Worm (Caenorhabditis elegans) whole organism, midembryonic: Measurements from ENCODE around the gene R07E5.6.

Source experiments
- T22C8.4 ChIP-seq: fragments of 200-800 bp; sonication (Bioruptor generic); IDR thresholded peaks from 2 replicates; pipeline ENCODE4 v1.3.6; 2022; ENCODE audit warnings: missing genetic modification characterization, missing compliant biosample characterization
- cog-1 ChIP-seq: sonication (generic microtip); optimal IDR thresholded peaks from 2 replicates; lab custom pipeline; 2016; ENCODE audit warnings: missing genetic modification characterization, missing compliant biosample characterization
- flt-1 ChIP-seq: fragments of 200-800 bp; sonication (Bioruptor generic); IDR thresholded peaks from 2 replicates; pipeline ENCODE4 v1.3.6; 2022; ENCODE audit warnings: missing genetic modification characterization, missing compliant biosample characterization
- klf-2 ChIP-seq: fragments of 200-800 bp; sonication (Bioruptor generic); conservative IDR thresholded peaks from 2 replicates; pipeline ENCODE4 v1.3.6; 2022; ENCODE audit warnings: missing genetic modification reagents, missing genetic modification characterization, missing compliant biosample characterization
- med-1 ChIP-seq: sonication (generic microtip); optimal IDR thresholded peaks from 2 replicates; lab custom pipeline; 2017; ENCODE audit warnings: missing genetic modification characterization, mild to moderate bottlenecking, missing compliant biosample characterization, antibody characterized with exemption, missing genetic modification reagents; ENCODE audit not compliant: insufficient read depth
- ref-1 ChIP-seq: fragments of 200-800 bp; sonication (Bioruptor generic); conservative IDR thresholded peaks from 2 replicates; pipeline ENCODE4 v1.3.6; 2022; ENCODE audit warnings: missing genetic modification reagents, missing genetic modification characterization, missing compliant biosample characterization
- tab-1 ChIP-seq: fragments of 200-800 bp; sonication (Bioruptor generic); IDR thresholded peaks from 2 replicates; pipeline ENCODE4 v1.3.6; 2022; ENCODE audit warnings: missing genetic modification characterization, missing compliant biosample characterization
- ztf-23 ChIP-seq: fragments of 200-800 bp; sonication (Bioruptor generic); IDR thresholded peaks from 2 replicates; pipeline ENCODE4 v1.3.6; 2022; ENCODE audit warnings: missing genetic modification reagents, missing genetic modification characterization, missing compliant biosample characterization
- ztf-29 ChIP-seq: fragments of 200-800 bp; sonication (Bioruptor generic); IDR thresholded peaks from 2 replicates; pipeline ENCODE4 v1.3.6; 2022; ENCODE audit warnings: missing genetic modification reagents, missing genetic modification characterization, missing compliant biosample characterization

Gene R07E5.6

DNA sequence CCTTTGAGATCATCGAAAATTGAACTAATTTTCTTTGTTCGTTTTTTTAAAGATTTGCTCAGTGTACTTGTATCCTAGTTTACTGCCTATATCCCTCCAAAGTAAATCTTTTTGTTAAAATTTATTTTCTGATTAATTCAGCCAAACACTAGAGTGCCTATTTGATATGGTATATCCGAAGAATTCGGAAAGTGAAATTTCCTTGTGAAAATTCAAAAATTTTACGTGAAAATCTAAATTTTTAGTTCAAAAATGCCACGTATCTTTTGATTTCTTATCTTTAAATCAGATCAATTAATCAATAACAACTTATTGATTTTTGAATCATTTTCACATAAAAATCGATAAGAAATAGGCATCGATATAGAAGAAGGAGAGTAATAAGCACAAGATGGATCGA lies at the start of gene R07E5.6:
TSS of gene R07E5.6 (plus strand) at position 301 of the 400 bp plus-strand sequence.
- TF ChIP-seq T22C8.4 (GFP tag; lab: Robert Waterston, UW) (no peak), flt-1 (GFP tag; lab: Robert Waterston, UW) (no peak), tab-1 (GFP tag; lab: Robert Waterston, UW) (no peak), med-1 (GFP tag; lab: Kevin White, UChicago) (no peak), klf-2 (GFP tag; lab: Robert Waterston, UW) (no peak), cog-1 (tag; lab: Kevin White, UChicago) (no peak), ztf-23 (no peak), ref-1 (no peak), ztf-29 (GFP tag; lab: Robert Waterston, UW) (no peak)

- no peak for TF ChIP-seq cog-1 (tag; lab: Kevin White, UChicago)
- TF ChIP-seq T22C8.4 (GFP tag; lab: Robert Waterston, UW) = no peak
- TF ChIP-seq ztf-23 = no peak
- TF ChIP-seq ref-1 = no peak
- TF ChIP-seq flt-1 (GFP tag; lab: Robert Waterston, UW) = no peak
- no peak for TF ChIP-seq med-1 (GFP tag; lab: Kevin White, UChicago)
- TF ChIP-seq klf-2 (GFP tag; lab: Robert Waterston, UW) = no peak
- TF ChIP-seq tab-1 (GFP tag; lab: Robert Waterston, UW) = no peak
- TF ChIP-seq ztf-29 (GFP tag; lab: Robert Waterston, UW) = no peak
These were observed 48.8 kb upstream of the R07E5.6 start, which contains the start of gene B0285.6 for ce11 chrIII:4349799-4350198. Gene B0285.6, plus strand, starts transcription at chrIII:4350099.

DNA sequence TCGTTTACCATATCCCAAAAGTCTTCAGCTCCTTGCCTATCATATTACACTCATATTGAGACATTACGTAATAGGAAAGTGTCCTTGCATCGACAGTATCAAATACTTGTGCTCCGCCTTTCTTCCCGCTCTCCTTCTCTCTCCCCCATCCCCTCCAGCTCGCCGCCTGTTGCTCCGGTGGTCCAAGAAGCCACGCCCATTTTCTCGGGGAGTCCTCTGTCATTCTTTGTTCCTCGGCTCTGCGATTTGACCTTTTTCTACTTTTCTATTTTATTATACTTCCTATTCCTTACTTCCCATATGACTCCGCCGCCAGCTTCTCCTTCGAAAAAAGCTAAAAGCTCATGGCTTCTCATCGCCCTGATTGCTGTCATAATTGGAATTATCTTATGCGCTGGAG lies 42.2 kb upstream of the R07E5.6 start, which contains the start of gene mnp-1:
TSS of gene mnp-1 (plus strand) at position 211 of the 400 bp plus-strand sequence.
- TF ChIP-seq flt-1 (GFP tag; lab: Robert Waterston, UW) (0 out of 2 replicates have a peak, but pooled peaks have one; percentile 44), ztf-29 (GFP tag; lab: Robert Waterston, UW) (no peak)

ce11 chrIII:4357438-4357837 lies 41.1 kb upstream of the R07E5.6 start:
- TF ChIP-seq ztf-23 (no peak), ref-1 (no peak), klf-2 (GFP tag; lab: Robert Waterston, UW) (no peak), T22C8.4 (GFP tag; lab: Robert Waterston, UW) (no peak), ztf-29 (GFP tag; lab: Robert Waterston, UW) (no peak), tab-1 (GFP tag; lab: Robert Waterston, UW) (no peak), cog-1 (tag; lab: Kevin White, UChicago) (no peak), flt-1 (GFP tag; lab: Robert Waterston, UW) (no peak), med-1 (GFP tag; lab: Kevin White, UChicago) (no peak)

DNA sequence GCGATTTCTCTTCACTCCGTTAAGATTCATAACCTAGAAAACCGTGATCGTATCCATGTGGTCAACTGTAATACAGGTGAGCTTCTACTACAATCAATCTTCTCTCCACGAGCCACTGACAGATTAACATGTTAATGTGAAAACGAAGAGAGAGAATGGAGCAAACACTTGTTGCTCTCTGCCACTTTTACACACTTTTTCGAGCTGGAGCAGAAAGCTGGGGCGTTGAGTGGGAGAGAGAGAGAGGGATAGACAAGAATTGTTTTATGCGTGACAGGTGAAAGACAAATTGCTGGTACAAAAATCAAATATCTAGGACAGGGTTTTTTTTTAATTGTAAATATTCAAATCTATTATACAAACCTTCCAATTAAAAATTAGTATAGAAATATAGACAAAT lies 40.2 kb upstream of the R07E5.6 start:
- no peak for TF ChIP-seq T22C8.4 (GFP tag; lab: Robert Waterston, UW)

DNA sequence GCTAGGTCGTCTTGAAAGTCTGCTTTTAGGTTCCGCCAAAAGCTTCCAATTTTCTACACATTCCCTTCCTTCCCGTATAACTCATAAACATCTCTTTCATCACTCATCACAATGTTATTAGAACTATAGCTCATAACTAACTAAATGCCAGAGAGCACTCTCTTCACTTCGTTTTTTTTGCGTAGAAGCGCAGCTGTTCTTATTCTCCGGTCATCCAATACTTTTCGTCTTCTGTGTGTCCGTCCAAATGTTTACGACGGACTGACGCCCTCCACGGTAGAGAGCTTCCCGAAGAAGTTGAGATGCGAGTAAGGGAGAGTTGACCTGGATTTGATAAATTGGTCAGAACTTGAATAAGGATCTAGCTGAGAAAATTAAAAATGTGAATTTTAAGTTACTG lies 39.4 kb upstream of the R07E5.6 start:
- no peak for TF ChIP-seq ztf-23
- TF ChIP-seq flt-1 (GFP tag; lab: Robert Waterston, UW) = no peak
- no peak for TF ChIP-seq ref-1

DNA sequence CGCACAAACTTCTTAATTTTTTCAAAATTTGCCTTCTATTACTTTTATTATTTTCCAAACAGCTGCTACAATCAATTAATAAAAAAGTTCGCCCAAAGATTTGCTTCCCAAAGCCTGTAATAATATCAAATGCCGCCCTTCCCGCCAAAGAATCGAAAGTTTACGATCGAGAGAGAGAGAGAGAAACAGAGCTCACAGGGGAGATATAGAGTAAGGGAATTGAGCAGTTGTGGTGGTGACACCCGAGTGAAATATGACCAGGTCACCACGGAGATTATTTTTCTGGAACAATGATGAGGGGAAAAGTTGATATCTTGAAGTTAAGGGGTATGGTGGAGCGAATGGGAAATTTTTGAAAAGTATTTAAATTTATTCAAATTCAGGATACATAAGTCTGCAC lies 38.7 kb upstream of the R07E5.6 start:
- no peak for TF ChIP-seq cog-1 (tag; lab: Kevin White, UChicago)
- TF ChIP-seq klf-2 (GFP tag; lab: Robert Waterston, UW) = no peak
- no peak for TF ChIP-seq ztf-23
- TF ChIP-seq flt-1 (GFP tag; lab: Robert Waterston, UW) = no peak
- no peak for TF ChIP-seq ref-1
- no peak for TF ChIP-seq med-1 (GFP tag; lab: Kevin White, UChicago)
- TF ChIP-seq T22C8.4 (GFP tag; lab: Robert Waterston, UW) = no peak
- no peak for TF ChIP-seq ztf-29 (GFP tag; lab: Robert Waterston, UW)
- TF ChIP-seq tab-1 (GFP tag; lab: Robert Waterston, UW) = no peak

- 0 out of 2 replicates have a peak, but pooled peaks have one; percentile 6 for TF ChIP-seq flt-1 (GFP tag; lab: Robert Waterston, UW)
- no peak for TF ChIP-seq cog-1 (tag; lab: Kevin White, UChicago)
These were observed 36.2 kb upstream of the R07E5.6 start for ce11 chrIII:4362332-4362731.

DNA sequence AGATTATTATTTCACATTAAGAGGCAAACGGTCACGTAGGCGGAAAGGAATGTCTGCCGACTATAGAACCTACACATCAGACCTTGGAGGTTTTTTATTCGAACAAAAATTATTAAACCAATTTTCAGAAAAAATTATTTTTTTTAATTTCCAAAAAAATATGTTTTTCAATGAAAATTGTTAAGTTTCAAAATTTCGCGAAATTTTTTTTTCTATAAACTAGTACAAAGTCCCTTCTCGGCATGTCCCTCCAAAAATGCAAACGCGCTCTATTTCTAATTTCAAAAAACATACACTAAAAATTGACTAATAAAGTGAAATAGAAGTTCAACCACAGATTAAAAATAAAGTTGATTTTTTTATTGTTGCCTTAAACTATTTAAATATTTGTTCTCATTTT lies 33.6 kb upstream of the R07E5.6 start, which contains the start of gene ckb-1:
TSS of gene ckb-1 (plus strand) at position 301 of the 400 bp plus-strand sequence.
- TF ChIP-seq ztf-29 (GFP tag; lab: Robert Waterston, UW) = no peak
- no peak for TF ChIP-seq T22C8.4 (GFP tag; lab: Robert Waterston, UW)
- TF ChIP-seq tab-1 (GFP tag; lab: Robert Waterston, UW) = no peak
- TF ChIP-seq ztf-23 = no peak
- no peak for TF ChIP-seq flt-1 (GFP tag; lab: Robert Waterston, UW)
- no peak for TF ChIP-seq klf-2 (GFP tag; lab: Robert Waterston, UW)
- no peak for TF ChIP-seq ref-1
- no peak for TF ChIP-seq cog-1 (tag; lab: Kevin White, UChicago)
- TF ChIP-seq med-1 (GFP tag; lab: Kevin White, UChicago) = no peak

ce11 chrIII:4367649-4368048 lies 30.9 kb upstream of the R07E5.6 start, which contains the start of gene ckb-2:
Gene ckb-2, plus strand, starts transcription at chrIII:4367949.
- TF ChIP-seq med-1 (GFP tag; lab: Kevin White, UChicago) = no peak
- no peak for TF ChIP-seq ztf-23
- TF ChIP-seq flt-1 (GFP tag; lab: Robert Waterston, UW) = no peak
- TF ChIP-seq ztf-29 (GFP tag; lab: Robert Waterston, UW) = no peak
- TF ChIP-seq cog-1 (tag; lab: Kevin White, UChicago) = no peak
- TF ChIP-seq T22C8.4 (GFP tag; lab: Robert Waterston, UW) = no peak
- TF ChIP-seq tab-1 (GFP tag; lab: Robert Waterston, UW) = no peak
- TF ChIP-seq ref-1 = no peak
- no peak for TF ChIP-seq klf-2 (GFP tag; lab: Robert Waterston, UW)
